Worm (Caenorhabditis elegans): ENCODE results near the gene C13C4.8.

The C13C4.8 gene

ce11 chrV:12074886-12075285 is 42.9 kb upstream of the C13C4.8 start, which contains the start of gene R07B7.6:
Gene R07B7.6, minus strand, starts transcription at chrV:12074986.
- TF ChIP-seq mab-5 (tag; optimal IDR thresholded peaks at IDR 0.05) (no peak), zag-1 (tag; optimal IDR thresholded peaks at IDR 0.05) (no peak), ztf-4 (tag; optimal IDR thresholded peaks at IDR 0.05) (no peak), mdl-1 (tag; optimal IDR thresholded peaks at IDR 0.05) (no peak), nhr-21 (tag; optimal IDR thresholded peaks at IDR 0.05) (no peak), unc-55 (GFP tag; optimal IDR thresholded peaks at IDR 0.05) (no peak), blmp-1 (tag; optimal IDR thresholded peaks at IDR 0.05; ENCODE audit: insufficient read depth) (no peak), fos-1 (tag; optimal IDR thresholded peaks at IDR 0.05) (no peak), unc-39 (tag; optimal IDR thresholded peaks at IDR 0.05) (no peak)

ce11 chrV:12075983-12076382 is 41.8 kb upstream of the C13C4.8 start:
- TF ChIP-seq gmeb-1 (tag; optimal IDR thresholded peaks at IDR 0.05) (peak; percentile 20), ama-1 (optimal IDR thresholded peaks at IDR 0.05) (no peak), lin-39 (tag; optimal IDR thresholded peaks at IDR 0.05) (no peak), crh-2 (tag; optimal IDR thresholded peaks at IDR 0.05) (peak; percentile 0), nhr-21 (tag; optimal IDR thresholded peaks at IDR 0.05) (no peak), skn-1 (tag; optimal IDR thresholded peaks at IDR 0.05) (peak; percentile 40), fos-1 (tag; optimal IDR thresholded peaks at IDR 0.05) (peak; percentile 56), blmp-1 (tag; optimal IDR thresholded peaks at IDR 0.05; ENCODE audit: insufficient read depth) (no peak), mbf-1 (tag; optimal IDR thresholded peaks at IDR 0.05) (no peak)

- TF ChIP-seq ceh-82 (tag; optimal IDR thresholded peaks at IDR 0.05) = no peak
- no peak for TF ChIP-seq elt-3 (tag; optimal IDR thresholded peaks at IDR 0.05)
- TF ChIP-seq crh-2 (tag; optimal IDR thresholded peaks at IDR 0.05) = no peak
Observed at ce11 chrV:12080274-12080673, 37.5 kb upstream of the C13C4.8 start, which contains the start of gene R07B7.9. Gene R07B7.9, minus strand, starts transcription at chrV:12080374.

ce11 chrV:12082932-12083331 is 34.9 kb upstream of the C13C4.8 start, which contains the start of gene R07B7.10:
Gene R07B7.10, plus strand, starts transcription at chrV:12083216.
- TF ChIP-seq lsy-2 (tag; optimal IDR thresholded peaks at IDR 0.05) (no peak), crh-2 (tag; optimal IDR thresholded peaks at IDR 0.05) (peak; percentile 12), sma-9 (GFP tag; optimal IDR thresholded peaks at IDR 0.05) (peak; percentile 0), sma-9 (tag; optimal IDR thresholded peaks at IDR 0.05) (no peak)

- TF ChIP-seq alr-1 (tag; optimal IDR thresholded peaks at IDR 0.05) = no peak
Observed at ce11 chrV:12084216-12084615, 33.6 kb upstream of the C13C4.8 start, which contains the start of gene R07B7.8. Gene R07B7.8, minus strand, starts transcription at chrV:12084316.

ce11 chrV:12085867-12086634 is 31.8 kb upstream of the C13C4.8 start:
- TF ChIP-seq fos-1 (tag; optimal IDR thresholded peaks at IDR 0.05) = peak; percentile 16
- TF ChIP-seq mab-5 (tag; optimal IDR thresholded peaks at IDR 0.05) = no peak

ce11 chrV:12086934-12087333 is 30.9 kb upstream of the C13C4.8 start, which contains the start of gene gana-1:
Gene gana-1, plus strand, starts transcription at chrV:12087234.
- TF ChIP-seq mbf-1 (tag; optimal IDR thresholded peaks at IDR 0.05) = no peak

- TF ChIP-seq C34F6.9 (tag; optimal IDR thresholded peaks at IDR 0.05) (no peak), nhr-21 (tag; optimal IDR thresholded peaks at IDR 0.05) (no peak), ceh-82 (tag; optimal IDR thresholded peaks at IDR 0.05) (no peak), R02D3.7 (tag; optimal IDR thresholded peaks at IDR 0.05) (no peak), nhr-25 (tag; optimal IDR thresholded peaks at IDR 0.05) (no peak), nhr-237 (tag; optimal IDR thresholded peaks at IDR 0.05) (no peak), lin-39 (tag; optimal IDR thresholded peaks at IDR 0.05) (no peak)
Observed at ce11 chrV:12088773-12089172, 29.0 kb upstream of the C13C4.8 start, which contains the start of gene R07B7.12. Gene R07B7.12, plus strand, starts transcription at chrV:12089073.
